Fruit fly (Drosophila melanogaster) whole organism, wandering third instar larva: Measurements from ENCODE around the gene CG15399.

Source experiments
- Dfd ChIP-seq: fragments of >200 bp; optimal IDR thresholded peaks from 2 replicates; lab custom pipeline; 2017; ENCODE audit warnings: missing biosample characterization, missing genetic modification characterization
- Dif ChIP-seq: fragments of 200-275, 200-300 bp; sonication (Bioruptor generic); optimal IDR thresholded peaks from 2 replicates; lab custom pipeline; 2018; ENCODE audit warnings: missing biosample characterization, missing genetic modification characterization; ENCODE audit not compliant: partially characterized antibody
- HLH106 ChIP-seq: fragments of 200-800 bp; optimal IDR thresholded peaks from 3 replicates; lab custom pipeline; 2019; ENCODE audit warnings: missing biosample characterization, mild to moderate bottlenecking, missing genetic modification characterization, moderate library complexity
- Vsx2 ChIP-seq: fragments of 200-300, 225-300 bp; sonication (Bioruptor generic); optimal IDR thresholded peaks from 2 replicates; lab custom pipeline; 2018; ENCODE audit warnings: missing biosample characterization, missing genetic modification characterization; ENCODE audit not compliant: partially characterized antibody
- br ChIP-seq: fragments of 200-800 bp; sonication (Bioruptor generic); optimal IDR thresholded peaks from 2 replicates; lab custom pipeline; 2016; ENCODE audit warnings: missing biosample characterization, missing genetic modification characterization
- dsf ChIP-seq: sonication (Bioruptor generic); optimal IDR thresholded peaks from 2 replicates; lab custom pipeline; 2016; ENCODE audit warnings: missing biosample characterization, missing genetic modification characterization, borderline replicate concordance
- fru ChIP-seq: fragments of 200-800 bp; sonication (Bioruptor generic); optimal IDR thresholded peaks from 3 replicates; lab custom pipeline; 2016; ENCODE audit warnings: missing biosample characterization, mild to moderate bottlenecking, missing genetic modification characterization
- jim ChIP-seq: fragments of 175-275, 200-325 bp; sonication (Bioruptor generic); optimal IDR thresholded peaks from 2 replicates; lab custom pipeline; 2016; ENCODE audit warnings: missing biosample characterization, mild to moderate bottlenecking, missing genetic modification characterization
- sage ChIP-seq: fragments of 200-800 bp; sonication (Bioruptor generic); optimal IDR thresholded peaks from 2 replicates; lab custom pipeline; 2016; ENCODE audit warnings: missing biosample characterization, mild to moderate bottlenecking, missing genetic modification characterization
- usp ChIP-seq: fragments of >200 bp; optimal IDR thresholded peaks from 2 replicates; lab custom pipeline; 2017; ENCODE audit warnings: missing biosample characterization, missing genetic modification characterization

- TF ChIP-seq dsf (GFP tag; lab: Kevin White, UChicago) (no peak), br (GFP tag; lab: Kevin White, UChicago) (no peak), usp (GFP tag; lab: Kevin White, UChicago) (no peak), fru (GFP tag; lab: Kevin White, UChicago) (no peak), Vsx2 (GFP tag; lab: Kevin White, UChicago) (no peak), Dif (GFP tag; lab: Kevin White, UChicago) (no peak), sage (GFP tag; lab: Kevin White, UChicago) (no peak), Dfd (GFP tag; lab: Kevin White, UChicago) (no peak), jim (GFP tag; lab: Kevin White, UChicago) (no peak), HLH106 (no peak)
Observed at dm6 chr2L:2812137-2812536, 40.6 kb upstream of the CG15399 start, which contains the start of gene CG2964.
